Fruit fly (Drosophila melanogaster): ENCODE data around the gene Ir25a.
A peak's percentile ranks its signal among the peaks of the same experiment; 100 is the strongest.

Gene Ir25a

dm6 chr2L:4836193-4836592, 1.1 kb upstream of the Ir25a start:
- TF ChIP-seq CG17801 (GFP tag; optimal IDR thresholded peaks at IDR 0.05; ENCODE audit: partially characterized antibody), result no peak

DNA sequence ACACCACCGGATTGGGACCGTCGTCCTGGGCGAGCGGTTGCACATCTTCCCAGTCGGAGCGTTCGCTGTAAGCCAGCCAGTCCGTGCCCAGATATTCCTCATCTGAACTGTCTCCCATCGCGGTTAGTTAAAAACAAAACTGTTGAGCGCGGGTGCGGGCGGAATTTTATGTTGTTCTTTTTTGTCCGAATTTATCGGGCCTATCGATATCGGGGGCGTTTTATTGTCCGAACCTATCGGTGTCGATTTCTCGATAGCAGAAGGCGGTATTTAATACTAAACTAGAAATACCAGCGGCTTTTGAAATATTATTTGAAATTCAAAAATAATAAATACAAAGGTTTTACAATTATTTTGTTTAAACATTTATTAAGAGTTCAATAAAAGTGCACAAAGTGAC, 4.6 kb downstream of the Ir25a start, which contains the start of gene Fnta:
Gene Fnta, minus strand, starts transcription at position 204 of the 400 bp plus-strand sequence.
- TF ChIP-seq CG17801 (GFP tag; optimal IDR thresholded peaks at IDR 0.05; ENCODE audit: partially characterized antibody), result peak; percentile 28

DNA sequence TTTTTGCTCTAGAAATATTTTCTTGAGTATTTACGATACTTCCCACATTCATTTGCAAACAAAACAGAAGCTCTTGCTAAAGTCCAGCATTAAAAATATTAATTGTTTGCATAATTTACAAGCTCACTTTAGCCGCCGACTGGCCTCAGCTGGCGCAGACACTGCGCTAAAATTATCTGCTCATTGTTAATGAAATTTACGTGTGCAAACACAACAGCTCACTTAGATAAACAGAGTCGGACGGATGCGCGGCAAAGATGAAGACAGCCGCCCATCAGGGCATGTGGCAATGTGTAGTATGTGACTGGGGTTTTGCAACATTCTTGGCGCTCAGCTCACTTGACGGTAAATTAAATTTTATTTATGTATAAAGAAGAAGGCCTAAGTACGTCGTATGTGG, 6.1 kb downstream of the Ir25a start:
- no peak for TF ChIP-seq CG17801 (GFP tag; optimal IDR thresholded peaks at IDR 0.05; ENCODE audit: partially characterized antibody)

DNA sequence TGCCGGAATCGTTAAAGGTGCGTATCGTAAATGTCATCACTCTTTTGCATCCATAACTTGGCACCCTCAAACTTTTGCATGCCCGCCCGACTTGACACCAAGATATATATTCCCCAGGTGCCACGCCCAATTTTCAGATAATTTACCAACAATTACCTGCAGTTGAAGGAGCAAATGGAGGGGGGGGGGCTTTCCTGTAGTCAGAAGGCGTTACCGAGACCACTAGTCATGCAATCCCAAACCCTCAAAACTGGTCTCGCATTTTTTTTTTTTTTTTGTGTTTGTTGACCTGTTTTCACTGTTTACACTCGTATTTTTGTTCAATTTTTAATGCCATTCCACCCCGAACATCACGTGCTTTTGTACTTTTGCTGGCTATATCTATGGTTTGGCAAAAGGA, 9.4 kb downstream of the Ir25a start:
- TF ChIP-seq CG17801 (GFP tag; optimal IDR thresholded peaks at IDR 0.05; ENCODE audit: partially characterized antibody), result no peak

DNA sequence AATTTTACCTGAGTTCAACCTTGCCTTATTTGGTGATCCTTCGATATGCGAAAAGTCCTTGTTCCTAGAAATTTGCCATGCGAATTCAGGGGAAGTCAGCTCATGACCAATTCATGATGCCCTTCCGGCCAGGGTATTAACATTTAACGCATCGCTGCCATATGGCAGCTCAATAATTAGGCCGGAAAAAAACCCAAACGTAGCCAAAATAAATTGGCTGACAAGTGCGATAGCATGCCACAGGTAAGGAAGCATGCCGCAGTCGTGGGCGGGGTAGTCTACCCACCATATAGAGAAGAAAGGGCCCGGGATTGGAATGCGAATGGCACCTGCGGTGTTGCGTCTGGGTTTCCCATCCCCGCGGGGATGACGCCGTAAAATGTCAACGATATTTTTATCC, 11.3 kb downstream of the Ir25a start:
- no peak for TF ChIP-seq CG17801 (GFP tag; optimal IDR thresholded peaks at IDR 0.05; ENCODE audit: partially characterized antibody)

DNA sequence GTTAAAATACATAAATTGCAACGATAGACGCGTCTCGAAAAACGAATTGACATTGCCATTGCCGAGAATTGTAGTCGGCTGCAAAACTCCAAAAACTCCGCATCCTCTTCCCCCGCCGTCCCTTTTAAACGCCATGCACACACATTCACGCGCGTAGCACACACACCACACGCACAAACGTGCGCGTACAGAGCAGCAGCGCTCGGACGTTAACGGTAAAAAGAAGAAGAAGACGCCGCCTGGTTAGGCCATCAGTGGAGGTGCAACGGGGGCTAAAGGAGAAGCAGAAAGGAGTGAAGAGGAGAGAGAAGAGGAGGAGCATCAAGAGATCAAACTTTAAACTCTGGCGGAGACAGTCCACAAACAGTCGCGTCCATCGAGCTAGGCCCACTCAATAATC, 12.8 kb downstream of the Ir25a start:
- TF ChIP-seq CG17801 (GFP tag; optimal IDR thresholded peaks at IDR 0.05; ENCODE audit: partially characterized antibody), result no peak

dm6 chr2L:4821757-4822156, 13.3 kb downstream of the Ir25a start, which contains the start of gene CG15628:
TSS of gene CG15628 (plus strand) at chr2L:4821774.
- no peak for TF ChIP-seq CG17801 (GFP tag; optimal IDR thresholded peaks at IDR 0.05; ENCODE audit: partially characterized antibody)

dm6 chr2L:4821319-4821717, 13.8 kb downstream of the Ir25a start:
- TF ChIP-seq CG17801 (GFP tag; optimal IDR thresholded peaks at IDR 0.05; ENCODE audit: partially characterized antibody), result no peak

dm6 chr2L:4820448-4821318, 14.4 kb downstream of the Ir25a start:
- TF ChIP-seq CG17801 (GFP tag; optimal IDR thresholded peaks at IDR 0.05; ENCODE audit: partially characterized antibody), result no peak

- no peak for TF ChIP-seq CG17801 (GFP tag; optimal IDR thresholded peaks at IDR 0.05; ENCODE audit: partially characterized antibody)
Measured at dm6 chr2L:4819995-4820394, 15.1 kb downstream of the Ir25a start.

DNA sequence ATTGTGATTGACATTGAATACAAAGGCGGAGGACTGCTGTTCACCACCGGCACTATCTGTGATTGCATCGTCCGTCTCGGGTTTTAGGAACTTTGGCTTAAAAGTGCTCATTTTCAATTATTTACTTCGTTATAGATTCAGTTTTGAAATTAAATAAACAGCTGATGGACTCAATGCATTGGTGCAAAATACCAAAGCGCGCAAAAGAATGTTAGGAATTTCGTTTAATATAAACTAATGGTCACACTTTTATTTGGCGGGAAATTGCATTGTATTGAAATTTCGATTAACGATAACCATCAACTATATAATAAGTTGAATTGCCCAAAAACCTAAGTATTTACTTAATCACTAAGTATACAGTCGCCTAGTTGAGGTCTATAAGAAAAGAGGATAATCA, 17.0 kb downstream of the Ir25a start, which contains the start of gene CG3225:
Gene CG3225, minus strand, starts transcription at position 190 of the 400 bp plus-strand sequence.
- no peak for TF ChIP-seq CG17801 (GFP tag; optimal IDR thresholded peaks at IDR 0.05; ENCODE audit: partially characterized antibody)

dm6 chr2L:4813023-4813339, 22.1 kb downstream of the Ir25a start:
- no peak for TF ChIP-seq CG17801 (GFP tag; optimal IDR thresholded peaks at IDR 0.05; ENCODE audit: partially characterized antibody)

DNA sequence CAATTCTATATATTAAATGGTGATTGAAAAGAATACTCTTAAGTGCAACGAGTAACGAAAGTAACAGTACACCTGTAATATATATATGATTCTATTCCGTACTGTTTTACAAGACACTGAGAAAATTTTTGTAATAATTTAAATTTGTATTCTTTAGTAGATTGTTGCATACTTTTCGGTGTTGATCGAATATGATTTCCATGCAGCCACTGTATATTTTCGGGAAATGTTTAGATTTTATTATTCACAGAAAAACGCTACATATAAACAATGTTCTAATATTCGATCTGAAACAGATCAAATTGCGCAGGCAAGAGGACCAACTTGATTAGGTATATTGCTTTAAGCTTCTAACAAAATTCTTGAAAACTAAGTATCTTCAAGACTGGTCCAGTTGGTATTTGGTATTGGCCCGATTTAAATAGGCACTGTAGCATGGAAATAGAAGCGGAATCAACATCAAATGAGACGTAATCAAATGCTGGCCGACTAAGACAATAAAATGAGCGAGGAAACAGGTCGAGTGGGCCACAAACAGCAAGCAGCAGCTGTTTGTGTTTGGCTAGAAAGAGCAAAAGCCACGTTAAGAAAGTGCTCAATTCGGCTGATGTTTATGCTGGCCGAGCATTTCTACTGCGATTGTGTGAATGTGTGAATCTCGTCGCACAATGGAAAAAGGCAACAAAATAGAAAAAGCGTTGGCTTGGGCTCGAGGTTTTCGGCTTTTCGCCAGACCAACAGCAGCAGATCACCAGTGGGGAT, 22.7 kb downstream of the Ir25a start, which contains the start of gene CG15629:
Gene CG15629, plus strand, starts transcription at position 749 of the 762 bp plus-strand sequence.
- no peak for TF ChIP-seq CG17801 (GFP tag; optimal IDR thresholded peaks at IDR 0.05; ENCODE audit: partially characterized antibody)

DNA sequence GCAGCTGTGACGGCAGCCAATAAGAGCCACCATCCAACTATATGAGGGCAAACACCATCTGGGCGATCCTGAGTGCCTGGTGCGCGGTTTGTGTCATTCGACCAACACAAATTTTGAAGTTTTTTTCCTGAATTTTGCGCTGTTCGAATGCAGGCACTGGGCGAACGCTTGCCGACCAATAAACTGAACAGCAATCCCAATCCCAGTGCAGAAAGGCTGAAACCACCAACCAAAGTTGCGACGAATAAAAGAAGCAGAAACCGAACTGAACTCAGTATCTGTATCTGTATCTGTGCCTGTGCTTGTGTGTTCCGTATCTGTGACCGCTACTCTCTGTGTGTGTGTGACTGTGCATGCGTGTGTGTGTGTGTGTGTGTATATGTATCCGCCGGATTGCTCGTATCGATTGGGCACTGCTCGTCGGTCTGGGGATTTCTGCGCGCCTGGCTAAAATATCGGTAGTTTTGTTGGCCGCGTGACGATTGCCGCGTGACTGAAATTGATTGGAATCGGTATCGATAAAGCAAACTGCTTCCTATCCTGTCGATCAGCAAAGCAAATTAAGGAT, 23.5 kb downstream of the Ir25a start:
- no peak for TF ChIP-seq CG17801 (GFP tag; optimal IDR thresholded peaks at IDR 0.05; ENCODE audit: partially characterized antibody)

DNA sequence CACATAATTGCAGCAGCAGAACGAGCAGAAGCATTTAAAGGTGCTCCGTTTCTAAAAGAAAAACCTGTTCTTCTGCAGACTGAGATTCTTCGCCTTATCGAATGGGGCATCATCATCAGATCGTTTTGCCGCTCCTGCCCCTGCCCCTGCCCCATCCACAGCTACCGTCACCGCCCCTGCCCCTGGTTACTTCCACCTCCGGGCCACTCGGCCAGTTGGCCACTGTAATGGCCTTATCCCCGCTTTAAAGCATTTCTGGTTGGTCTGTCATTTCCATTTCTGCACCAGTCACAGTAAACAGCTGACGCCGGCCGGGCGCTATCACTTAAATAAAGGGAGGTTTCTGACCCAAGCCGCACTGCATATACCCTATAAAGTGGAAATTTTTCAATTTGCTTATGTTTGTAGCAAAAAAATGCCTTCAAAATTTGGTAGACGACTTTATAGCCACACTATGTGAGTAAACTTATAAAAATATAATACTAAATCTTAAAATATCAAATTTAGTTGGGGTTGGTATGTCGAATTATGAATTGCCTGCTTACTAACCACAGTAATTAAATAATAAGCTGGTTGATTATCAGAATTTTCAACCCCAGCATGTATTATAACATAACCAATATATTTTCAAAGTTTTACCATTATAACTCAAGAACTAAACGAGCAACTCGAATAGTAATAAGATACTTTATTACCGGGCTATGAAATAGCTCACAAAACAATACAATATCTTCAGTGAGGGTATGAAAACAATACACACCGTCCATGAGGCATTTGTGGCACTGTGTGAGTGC, 24.2 kb downstream of the Ir25a start:
- TF ChIP-seq CG17801 (GFP tag; optimal IDR thresholded peaks at IDR 0.05; ENCODE audit: partially characterized antibody), result no peak
